Fruit fly (Drosophila melanogaster) whole organism, embryonic: ENCODE measurements around the gene His3.3A.
A peak's percentile ranks its signal among the peaks of the same experiment; 100 is the strongest.

Experiments used
- BEAF-32 ChIP-seq: fragments of 200-800 bp; sonication (Bioruptor generic); optimal IDR thresholded peaks from 3 replicates; lab custom pipeline; 2017; ENCODE audit warnings: missing biosample characterization, missing genetic modification characterization, mild to moderate bottlenecking, moderate library complexity, missing genetic modification reagents
- Blimp-1 ChIP-seq: fragments of 200-800 bp; sonication (Bioruptor generic); optimal IDR thresholded peaks from 3 replicates; lab custom pipeline; 2018; ENCODE audit warnings: missing biosample characterization, missing genetic modification characterization, mild to moderate bottlenecking, moderate library complexity, missing genetic modification reagents
- Bteb2 ChIP-seq: fragments of 200-800 bp; sonication (Bioruptor generic); optimal IDR thresholded peaks from 2 replicates; lab custom pipeline; 2016; ENCODE audit warnings: missing biosample characterization, missing genetic modification characterization
- CG10209 ChIP-seq: fragments of 200-800 bp; sonication (Bioruptor generic); optimal IDR thresholded peaks from 3 replicates; lab custom pipeline; 2017; ENCODE audit warnings: missing biosample characterization, mild to moderate bottlenecking, missing genetic modification characterization, missing genetic modification reagents
- CG10565 ChIP-seq: fragments of 200-800 bp; sonication (Bioruptor generic); optimal IDR thresholded peaks from 3 replicates; lab custom pipeline; 2016; ENCODE audit warnings: missing biosample characterization, mild to moderate bottlenecking, missing genetic modification characterization
- CG11695 ChIP-seq: fragments of 200-800 bp; sonication (Bioruptor generic); IDR thresholded peaks from 3 replicates; pipeline ENCODE4 v1.3.6; 2022; ENCODE audit warnings: missing biosample characterization, missing genetic modification characterization
- CG13894 ChIP-seq: fragments of 200-800 bp; sonication (Bioruptor generic); optimal IDR thresholded peaks from 3 replicates; lab custom pipeline; 2018; ENCODE audit warnings: missing biosample characterization, mild to moderate bottlenecking, missing genetic modification characterization, moderate library complexity
- CG15696 ChIP-seq: fragments of 200-800 bp; sonication (Bioruptor generic); optimal IDR thresholded peaks from 2 replicates; lab custom pipeline; 2019; ENCODE audit warnings: missing biosample characterization, mild to moderate bottlenecking, missing genetic modification characterization, moderate library complexity
- CG17829 ChIP-seq: fragments of 200-800 bp; optimal IDR thresholded peaks from 2 replicates; lab custom pipeline; 2019; ENCODE audit warnings: missing biosample characterization, mild to moderate bottlenecking, missing genetic modification characterization, moderate library complexity
- CG1792 ChIP-seq: fragments of 200-800 bp; sonication (Bioruptor generic); optimal IDR thresholded peaks from 2 replicates; lab custom pipeline; 2016; ENCODE audit warnings: missing biosample characterization, missing genetic modification characterization
- CG18262 ChIP-seq: fragments of 200-800 bp; optimal IDR thresholded peaks from 3 replicates; lab custom pipeline; 2019; ENCODE audit warnings: missing biosample characterization, mild to moderate bottlenecking, missing genetic modification characterization, moderate library complexity
- CG18619 ChIP-seq: fragments of 200-800 bp; sonication (Bioruptor generic); optimal IDR thresholded peaks from 3 replicates; lab custom pipeline; 2017; ENCODE audit warnings: missing biosample characterization, mild to moderate bottlenecking, missing genetic modification characterization
- CG2712 ChIP-seq: fragments of 200-800 bp; optimal IDR thresholded peaks from 3 replicates; lab custom pipeline; 2019; ENCODE audit warnings: missing biosample characterization, mild to moderate bottlenecking, missing genetic modification characterization, moderate library complexity
- CG31365 ChIP-seq: fragments of 200-800 bp; sonication (Bioruptor generic); optimal IDR thresholded peaks from 2 replicates; lab custom pipeline; 2018; ENCODE audit warnings: missing biosample characterization, mild to moderate bottlenecking, missing genetic modification characterization
- CG31441 ChIP-seq: fragments of 200-800 bp; sonication (Bioruptor generic); IDR thresholded peaks from 2 replicates; pipeline ENCODE4 v1.3.6; 2022; ENCODE audit warnings: missing biosample characterization, missing genetic modification characterization
- CG34376 ChIP-seq: fragments of 200-800 bp; sonication (Bioruptor generic); optimal IDR thresholded peaks from 2 replicates; lab custom pipeline; 2018; ENCODE audit warnings: missing biosample characterization, mild to moderate bottlenecking, missing genetic modification characterization
- CG42726 ChIP-seq: fragments of 200-800 bp; sonication (Bioruptor generic); IDR thresholded peaks from 2 replicates; pipeline ENCODE4 v1.3.6; 2022; ENCODE audit warnings: missing biosample characterization, missing genetic modification characterization; ENCODE audit not compliant: partially characterized antibody
- CG6791 ChIP-seq: fragments of 200-800 bp; sonication (Bioruptor generic); IDR thresholded peaks from 3 replicates; pipeline ENCODE4 v1.3.6; 2022; ENCODE audit warnings: missing biosample characterization, missing genetic modification characterization; ENCODE audit not compliant: partially characterized antibody
- CG7963 ChIP-seq: fragments of 200-800 bp; sonication (Bioruptor generic); IDR thresholded peaks from 3 replicates; pipeline ENCODE4 v1.3.6; 2022; ENCODE audit warnings: missing biosample characterization, missing genetic modification characterization; ENCODE audit not compliant: partially characterized antibody
- CG7987 ChIP-seq: fragments of 200-800 bp; sonication (Bioruptor generic); optimal IDR thresholded peaks from 2 replicates; lab custom pipeline; 2018; ENCODE audit warnings: missing biosample characterization, mild to moderate bottlenecking, missing genetic modification characterization, moderate library complexity
- CG8924 ChIP-seq: fragments of 200-800 bp; optimal IDR thresholded peaks from 3 replicates; lab custom pipeline; 2019; ENCODE audit warnings: missing biosample characterization, mild to moderate bottlenecking, missing genetic modification characterization, moderate library complexity
- CG9215 ChIP-seq: fragments of 200-800 bp; sonication (Bioruptor generic); IDR thresholded peaks from 2 replicates; pipeline ENCODE4 v1.3.6; 2022; ENCODE audit warnings: missing biosample characterization, missing genetic modification characterization
- CG9727 ChIP-seq: fragments of 200-800 bp; sonication (Bioruptor generic); optimal IDR thresholded peaks from 3 replicates; lab custom pipeline; 2017; ENCODE audit warnings: missing biosample characterization, mild to moderate bottlenecking, missing genetic modification characterization
- Dbx ChIP-seq: fragments of 200-800 bp; sonication (Bioruptor generic); IDR thresholded peaks from 3 replicates; pipeline ENCODE4 v1.3.6; 2022; ENCODE audit warnings: missing biosample characterization, missing genetic modification characterization
- Dref ChIP-seq: fragments of 200-800 bp; sonication (Bioruptor generic); IDR thresholded peaks from 2 replicates; pipeline ENCODE4 v1.3.6; 2022; ENCODE audit warnings: missing biosample characterization, missing genetic modification characterization
- Hr51 ChIP-seq, 2 experiments: fragments of 200-800 bp; sonication (Bioruptor generic); optimal IDR thresholded peaks; 2 replicates in 1 of 2; 3 replicates in 1 of 2; lab custom pipeline; 2016 to 2018; ENCODE audit warnings: missing biosample characterization in 2 of 2, missing genetic modification characterization in 2 of 2, mild to moderate bottlenecking in 1 of 2, moderate library complexity in 1 of 2
- Hr78 ChIP-seq, 2 experiments: fragments of 200-800 bp in 1 of 2; fragments of >200 bp in 1 of 2; sonication (Bioruptor generic) in 1 of 2; optimal IDR thresholded peaks; 2 replicates each; lab custom pipeline; 2017 to 2019; ENCODE audit warnings: missing biosample characterization in 2 of 2, missing genetic modification characterization in 2 of 2, mild to moderate bottlenecking in 1 of 2, moderate library complexity in 1 of 2
- Lhr ChIP-seq: fragments of 200-800 bp; sonication (Bioruptor generic); optimal IDR thresholded peaks from 3 replicates; lab custom pipeline; 2017; ENCODE audit warnings: mild to moderate bottlenecking, missing biosample characterization, missing genetic modification reagents, missing genetic modification characterization
- MBD-R2 ChIP-seq: fragments of 200-800 bp; sonication (Bioruptor generic); IDR thresholded peaks from 2 replicates; pipeline ENCODE4 v1.3.6; 2022; ENCODE audit warnings: missing biosample characterization, missing genetic modification characterization
- Mad ChIP-seq: fragments of 200-800 bp; sonication (Bioruptor generic); optimal IDR thresholded peaks from 2 replicates; lab custom pipeline; 2016; ENCODE audit warnings: missing biosample characterization, missing genetic modification characterization
- Opbp ChIP-seq: fragments of 200-800 bp; sonication (Bioruptor generic); IDR thresholded peaks from 3 replicates; pipeline ENCODE4 v1.3.6; 2022; ENCODE audit warnings: missing biosample characterization, missing genetic modification characterization; ENCODE audit not compliant: partially characterized antibody
- Optix ChIP-seq: fragments of 200-800 bp; sonication (Bioruptor generic); IDR thresholded peaks from 3 replicates; pipeline ENCODE4 v1.3.6; 2022; ENCODE audit warnings: missing biosample characterization, missing genetic modification characterization
- Scr ChIP-seq: fragments of 200-800 bp; sonication (Bioruptor generic); IDR thresholded peaks from 2 replicates; pipeline ENCODE4 v1.3.6; 2022; ENCODE audit warnings: missing biosample characterization, missing genetic modification characterization; ENCODE audit not compliant: partially characterized antibody
- Trl ChIP-seq, 3 experiments: fragments of >200 bp in 2 of 3; fragments of 200-800 bp in 1 of 3; sonication (Bioruptor generic) in 1 of 3; optimal IDR thresholded peaks; 2 replicates in 1 of 3; 3 replicates in 2 of 3; lab custom pipeline; 2016 to 2017; ENCODE audit warnings: missing biosample characterization in 1 of 3, missing genetic modification characterization in 1 of 3
- chn ChIP-seq: fragments of 200-800 bp; sonication (Bioruptor generic); optimal IDR thresholded peaks from 2 replicates; lab custom pipeline; 2016; ENCODE audit warnings: missing biosample characterization, missing genetic modification characterization
- crp ChIP-seq, 2 experiments: fragments of 200-800 bp; sonication (Bioruptor generic); optimal IDR thresholded peaks; 2 replicates in 1 of 2; 3 replicates in 1 of 2; lab custom pipeline; 2017; ENCODE audit warnings: missing biosample characterization in 2 of 2, missing genetic modification characterization in 2 of 2, mild to moderate bottlenecking in 1 of 2, moderate library complexity in 1 of 2
- ems ChIP-seq: fragments of 200-800 bp; sonication (Bioruptor generic); optimal IDR thresholded peaks from 3 replicates; lab custom pipeline; 2016; ENCODE audit warnings: missing biosample characterization, missing genetic modification characterization
- grn ChIP-seq: fragments of 200-800 bp; sonication (Bioruptor generic); optimal IDR thresholded peaks from 3 replicates; lab custom pipeline; 2017; ENCODE audit warnings: missing biosample characterization, missing genetic modification characterization
- hbn ChIP-seq: fragments of 200-800 bp; sonication (Bioruptor generic); IDR thresholded peaks from 2 replicates; pipeline ENCODE4 v1.3.6; 2022; ENCODE audit warnings: missing biosample characterization, missing genetic modification characterization; ENCODE audit not compliant: partially characterized antibody
- insv ChIP-seq, 2 experiments: fragments of 200-800 bp; sonication (Bioruptor generic); optimal IDR thresholded peaks; 3 replicates each; lab custom pipeline; 2016 to 2018; ENCODE audit warnings: missing biosample characterization in 2 of 2, missing genetic modification characterization in 2 of 2
- inv ChIP-seq: fragments of 200-800 bp; sonication (Bioruptor generic); IDR thresholded peaks from 2 replicates; pipeline ENCODE4 v1.3.6; 2022; ENCODE audit warnings: missing biosample characterization, missing genetic modification characterization; ENCODE audit not compliant: partially characterized antibody
- jumu ChIP-seq: fragments of 200-800 bp; sonication (Bioruptor generic); optimal IDR thresholded peaks from 3 replicates; lab custom pipeline; 2016; ENCODE audit warnings: missing biosample characterization, missing genetic modification characterization
- knrl ChIP-seq: fragments of 200-800 bp; sonication (Bioruptor generic); IDR thresholded peaks from 3 replicates; pipeline ENCODE4 v1.3.6; 2022; ENCODE audit warnings: missing biosample characterization, missing genetic modification characterization; ENCODE audit not compliant: partially characterized antibody
- pan ChIP-seq, 4 experiments: fragments of >200 bp in 3 of 4; fragments of 200-800 bp in 1 of 4; sonication (Bioruptor generic) in 1 of 4; optimal IDR thresholded peaks in 3 of 4; IDR thresholded peaks in 1 of 4; 2 replicates each; pipeline versions ENCODE4 v1.3.6 to Lab custom; 2017 to 2022; ENCODE audit warnings: missing biosample characterization in 2 of 4, missing genetic modification characterization in 2 of 4, mixed read lengths in 1 of 4
- pho ChIP-seq: fragments of 200-800 bp; sonication (Bioruptor generic); optimal IDR thresholded peaks from 2 replicates; lab custom pipeline; 2016; ENCODE audit warnings: missing biosample characterization, missing genetic modification characterization
- unpg ChIP-seq: fragments of 200-800 bp; sonication (Bioruptor generic); optimal IDR thresholded peaks from 3 replicates; lab custom pipeline; 2018; ENCODE audit warnings: missing biosample characterization, mild to moderate bottlenecking, missing genetic modification characterization, moderate library complexity
- wek ChIP-seq: fragments of 200-800 bp; sonication (Bioruptor generic); optimal IDR thresholded peaks from 3 replicates; lab custom pipeline; 2018; ENCODE audit warnings: missing biosample characterization, mild to moderate bottlenecking, missing genetic modification characterization, moderate library complexity

The His3.3A gene

dm6 chr2L:5054953-5055352 is at the start of gene His3.3A, which contains the start of gene CG14036:
Gene His3.3A, plus strand, starts transcription at chr2L:5055058.
Gene CG14036, minus strand, starts transcription at chr2L:5055016.
- TF ChIP-seq Trl (optimal IDR thresholded peaks at IDR 0.05; lab: Kevin White, UChicago), result no peak
- TF ChIP-seq Trl (GFP tag; optimal IDR thresholded peaks at IDR 0.05; lab: Kevin White, UChicago), result no peak
- TF ChIP-seq CG1792 (GFP tag; lab: Kevin White, UChicago), result no peak
- TF ChIP-seq ems, result peak; percentile 50
- TF ChIP-seq Opbp (GFP tag; lab: Robert Waterston, UW), result peak; percentile 63; the same call in 2 of the 3 replicates
- no peak for TF ChIP-seq CG10565 (GFP tag; lab: Kevin White, UChicago)
- no peak for TF ChIP-seq chn (GFP tag; lab: Kevin White, UChicago)
- peak; percentile 21 for TF ChIP-seq CG15696 (tag; lab: Kevin White, UChicago)
- peak; percentile 41 for TF ChIP-seq CG13894
- TF ChIP-seq Hr51 (GFP tag; optimal IDR thresholded peaks at IDR 0.05; lab: Kevin White, UChicago), result peak in 1 of 2 experiments; percentile 22
- peak in 1 of 2 experiments; percentile 14 for TF ChIP-seq insv (GFP tag; optimal IDR thresholded peaks at IDR 0.05; lab: Kevin White, UChicago)
- no peak for TF ChIP-seq pan (optimal IDR thresholded peaks at IDR 0.05; lab: Kevin White, UChicago)
- TF ChIP-seq pan (GFP tag; optimal IDR thresholded peaks at IDR 0.05 in 1 of 2, IDR thresholded peaks at IDR 0.05 in 1 of 2), result peak in 1 of 2 experiments; percentile 36
- TF ChIP-seq CG7963 (GFP tag; lab: Robert Waterston, UW), result 0 out of 3 replicates have a peak, but pooled peaks have one; percentile 20
- TF ChIP-seq Optix (GFP tag; lab: Robert Waterston, UW), result no peak
- TF ChIP-seq knrl (GFP tag; lab: Robert Waterston, UW), result peak; percentile 52; the same call in 2 of the 3 replicates
- no peak for TF ChIP-seq Hr78 (GFP tag; optimal IDR thresholded peaks at IDR 0.05; lab: Kevin White, UChicago)
- no peak for TF ChIP-seq unpg
- no peak for TF ChIP-seq CG18619 (GFP tag; lab: Kevin White, UChicago)
- TF ChIP-seq Bteb2 (GFP tag; lab: Kevin White, UChicago), result no peak
- TF ChIP-seq grn, result no peak
- TF ChIP-seq CG31441 (GFP tag; lab: Robert Waterston, UW), result no peak
- peak; percentile 43; the same call in 1 of the 2 replicates for TF ChIP-seq inv
- peak; percentile 55 for TF ChIP-seq Scr
- peak; percentile 91 for TF ChIP-seq Dref (GFP tag; lab: Robert Waterston, UW)
- peak; percentile 32 for TF ChIP-seq CG9727 (GFP tag; lab: Kevin White, UChicago)
- peak; percentile 56 for TF ChIP-seq CG17829 (tag; lab: Kevin White, UChicago)
- TF ChIP-seq CG9215 (GFP tag; lab: Robert Waterston, UW), result no peak
- TF ChIP-seq jumu (GFP tag; lab: Kevin White, UChicago), result peak; percentile 24
- TF ChIP-seq wek (GFP tag; lab: Kevin White, UChicago), result peak; percentile 100
- peak in 1 of 2 experiments; percentile 77 for TF ChIP-seq crp (GFP tag; optimal IDR thresholded peaks at IDR 0.05; lab: Kevin White, UChicago)
- TF ChIP-seq CG8924, result peak; percentile 49
- TF ChIP-seq Mad (GFP tag; lab: Kevin White, UChicago), result no peak
- no peak for TF ChIP-seq CG18262 (tag; lab: Kevin White, UChicago)
- peak; percentile 46 for TF ChIP-seq CG2712 (tag; lab: Kevin White, UChicago)
- TF ChIP-seq MBD-R2, result peak; percentile 86
- peak; percentile 21 for TF ChIP-seq pho (GFP tag; lab: Kevin White, UChicago)
- peak; percentile 70; the same call in 2 of the 3 replicates for TF ChIP-seq CG6791 (GFP tag; lab: Robert Waterston, UW)
- TF ChIP-seq Dbx (GFP tag; lab: Robert Waterston, UW), result 0 out of 3 replicates have a peak, but pooled peaks have one; percentile 18
- no peak for TF ChIP-seq Lhr (GFP tag; lab: Kevin White, UChicago)
- TF ChIP-seq CG34376 (GFP tag; lab: Kevin White, UChicago), result peak; percentile 42
- peak; percentile 59 for TF ChIP-seq BEAF-32 (GFP tag; lab: Kevin White, UChicago)
- TF ChIP-seq CG11695 (GFP tag; lab: Robert Waterston, UW), result 0 out of 3 replicates have a peak, but pooled peaks have one; percentile 11
- peak; percentile 69 for TF ChIP-seq Blimp-1 (GFP tag; lab: Kevin White, UChicago)
- peak; percentile 59; the same call in 1 of the 2 replicates for TF ChIP-seq CG42726 (GFP tag; lab: Robert Waterston, UW)
- no peak for TF ChIP-seq CG31365 (tag; lab: Kevin White, UChicago)
- TF ChIP-seq CG7987, result peak; percentile 27
- TF ChIP-seq CG10209 (GFP tag; lab: Kevin White, UChicago), result no peak
- peak; percentile 58 for TF ChIP-seq hbn
